Worm (Caenorhabditis elegans): ENCODE measurements around the gene pxf-1.
A peak's percentile ranks its signal among the peaks of the same experiment; 100 is the strongest.

The pxf-1 gene

ce11 chrIV:10141930-10142505 is 32.1 kb downstream of the pxf-1 start, which contains the start of the genes gst-2, gst-4 and dhs-12:
TSS of gene gst-2 (minus strand) at chrIV:10142061.
TSS of gene gst-4 (plus strand) at chrIV:10142225.
TSS of gene dhs-12 (plus strand) at chrIV:10142455.
- TF ChIP-seq elt-1 (tag; optimal IDR thresholded peaks at IDR 0.05) (no peak), egl-27 (tag; optimal IDR thresholded peaks at IDR 0.05) (no peak), ztf-11 (tag; optimal IDR thresholded peaks at IDR 0.05) (no peak), lsy-2 (tag; optimal IDR thresholded peaks at IDR 0.05) (no peak), skn-1 (tag; optimal IDR thresholded peaks at IDR 0.05) (peak; percentile 93), sem-4 (tag; optimal IDR thresholded peaks at IDR 0.05) (no peak)

ce11 chrIV:10140143-10140542 is 34.0 kb downstream of the pxf-1 start, which contains the start of gene gst-3:
TSS of gene gst-3 (minus strand) at chrIV:10140243.
- TF ChIP-seq nhr-129 (tag; optimal IDR thresholded peaks at IDR 0.05) (no peak), nhr-237 (tag; optimal IDR thresholded peaks at IDR 0.05) (no peak), lsy-2 (tag; optimal IDR thresholded peaks at IDR 0.05) (no peak), ceh-16 (tag; optimal IDR thresholded peaks at IDR 0.05) (no peak), alr-1 (tag; optimal IDR thresholded peaks at IDR 0.05) (no peak), lin-13 (GFP tag; optimal IDR thresholded peaks at IDR 0.05) (no peak), sma-3 (GFP tag; optimal IDR thresholded peaks at IDR 0.05) (no peak), nhr-10 (tag; optimal IDR thresholded peaks at IDR 0.05) (no peak), R02D3.7 (tag; optimal IDR thresholded peaks at IDR 0.05) (no peak), ZK546.5 (tag; optimal IDR thresholded peaks at IDR 0.05) (no peak), ztf-4 (tag; optimal IDR thresholded peaks at IDR 0.05) (no peak), nhr-11 (tag; optimal IDR thresholded peaks at IDR 0.05) (no peak), ama-1 (optimal IDR thresholded peaks at IDR 0.05) (no peak)

ce11 chrIV:10137804-10138203 is 36.3 kb downstream of the pxf-1 start, which contains the start of gene K08F4.12:
TSS of gene K08F4.12 (plus strand) at chrIV:10138104.
- TF ChIP-seq alr-1 (tag; optimal IDR thresholded peaks at IDR 0.05) (no peak), mbf-1 (tag; optimal IDR thresholded peaks at IDR 0.05) (no peak), unc-39 (tag; optimal IDR thresholded peaks at IDR 0.05) (no peak), sma-9 (GFP tag; optimal IDR thresholded peaks at IDR 0.05) (no peak), sma-9 (tag; optimal IDR thresholded peaks at IDR 0.05) (no peak), F13H6.1 (tag; optimal IDR thresholded peaks at IDR 0.05) (no peak), unc-55 (GFP tag; optimal IDR thresholded peaks at IDR 0.05) (no peak), zag-1 (tag; optimal IDR thresholded peaks at IDR 0.05) (no peak), ZK546.5 (tag; optimal IDR thresholded peaks at IDR 0.05) (no peak), egl-27 (tag; optimal IDR thresholded peaks at IDR 0.05) (no peak), nhr-129 (tag; optimal IDR thresholded peaks at IDR 0.05) (no peak), R02D3.7 (tag; optimal IDR thresholded peaks at IDR 0.05) (no peak), dmd-4 (tag; optimal IDR thresholded peaks at IDR 0.05) (no peak), lin-39 (tag; optimal IDR thresholded peaks at IDR 0.05) (no peak)

- no peak for TF ChIP-seq dmd-4 (tag; optimal IDR thresholded peaks at IDR 0.05)
- no peak for TF ChIP-seq sem-4 (tag; optimal IDR thresholded peaks at IDR 0.05)
- TF ChIP-seq skn-1 (tag; optimal IDR thresholded peaks at IDR 0.05), result no peak
- TF ChIP-seq peb-1 (tag; optimal IDR thresholded peaks at IDR 0.05), result no peak
- TF ChIP-seq unc-55 (GFP tag; optimal IDR thresholded peaks at IDR 0.05), result no peak
- no peak for TF ChIP-seq lsy-2 (tag; optimal IDR thresholded peaks at IDR 0.05)
- TF ChIP-seq sma-3 (GFP tag; optimal IDR thresholded peaks at IDR 0.05), result no peak
- no peak for TF ChIP-seq elt-3 (tag; optimal IDR thresholded peaks at IDR 0.05)
- TF ChIP-seq elt-1 (tag; optimal IDR thresholded peaks at IDR 0.05), result no peak
Measured at ce11 chrIV:10135817-10136216, 38.3 kb downstream of the pxf-1 start, which contains the start of gene K08F4.5. TSS of gene K08F4.5 (minus strand) at chrIV:10135917.

- TF ChIP-seq nhr-21 (tag; optimal IDR thresholded peaks at IDR 0.05) (no peak), F13H6.1 (tag; optimal IDR thresholded peaks at IDR 0.05) (no peak), sem-4 (tag; optimal IDR thresholded peaks at IDR 0.05) (no peak)
Measured at ce11 chrIV:10129957-10130356, 44.2 kb downstream of the pxf-1 start, which contains the start of gene glt-3. TSS of gene glt-3 (plus strand) at chrIV:10130257.

- peak; percentile 39 for TF ChIP-seq sma-9 (GFP tag; optimal IDR thresholded peaks at IDR 0.05)
- no peak for TF ChIP-seq sma-9 (tag; optimal IDR thresholded peaks at IDR 0.05)
- no peak for TF ChIP-seq nhr-77 (tag; optimal IDR thresholded peaks at IDR 0.05)
- TF ChIP-seq elt-3 (tag; optimal IDR thresholded peaks at IDR 0.05), result no peak
- TF ChIP-seq blmp-1 (tag; optimal IDR thresholded peaks at IDR 0.05; ENCODE audit: insufficient read depth), result no peak
- no peak for TF ChIP-seq ztf-4 (tag; optimal IDR thresholded peaks at IDR 0.05)
- TF ChIP-seq nhr-129 (tag; optimal IDR thresholded peaks at IDR 0.05), result peak; percentile 90
- TF ChIP-seq lin-11 (tag; optimal IDR thresholded peaks at IDR 0.05), result peak; percentile 84
- TF ChIP-seq egl-27 (tag; optimal IDR thresholded peaks at IDR 0.05), result no peak
- TF ChIP-seq nhr-10 (tag; optimal IDR thresholded peaks at IDR 0.05), result no peak
- peak; percentile 16 to 90 for TF ChIP-seq lsy-2 (tag; optimal IDR thresholded peaks at IDR 0.05)
- TF ChIP-seq nhr-21 (tag; optimal IDR thresholded peaks at IDR 0.05), result peak; percentile 2
- no peak for TF ChIP-seq nhr-11 (tag; optimal IDR thresholded peaks at IDR 0.05)
- TF ChIP-seq sem-4 (tag; optimal IDR thresholded peaks at IDR 0.05), result peak; percentile 22
- TF ChIP-seq mbf-1 (tag; optimal IDR thresholded peaks at IDR 0.05), result no peak
- TF ChIP-seq alr-1 (tag; optimal IDR thresholded peaks at IDR 0.05), result no peak
- no peak for TF ChIP-seq aly-2 (tag; optimal IDR thresholded peaks at IDR 0.05)
- TF ChIP-seq F13H6.1 (tag; optimal IDR thresholded peaks at IDR 0.05), result peak; percentile 52
- no peak for TF ChIP-seq elt-1 (tag; optimal IDR thresholded peaks at IDR 0.05)
- no peak for TF ChIP-seq ama-1 (optimal IDR thresholded peaks at IDR 0.05)
- TF ChIP-seq ztf-11 (tag; optimal IDR thresholded peaks at IDR 0.05), result no peak
- TF ChIP-seq lin-13 (GFP tag; optimal IDR thresholded peaks at IDR 0.05), result peak; percentile 63
- no peak for TF ChIP-seq nhr-25 (tag; optimal IDR thresholded peaks at IDR 0.05)
- no peak for TF ChIP-seq nhr-237 (tag; optimal IDR thresholded peaks at IDR 0.05)
- no peak for TF ChIP-seq ceh-16 (tag; optimal IDR thresholded peaks at IDR 0.05)
- TF ChIP-seq mdl-1 (tag; optimal IDR thresholded peaks at IDR 0.05), result no peak
- peak; percentile 90 for TF ChIP-seq gmeb-1 (tag; optimal IDR thresholded peaks at IDR 0.05)
- TF ChIP-seq lin-39 (tag; optimal IDR thresholded peaks at IDR 0.05), result no peak
- no peak for TF ChIP-seq unc-39 (tag; optimal IDR thresholded peaks at IDR 0.05)
Measured at ce11 chrIV:10128906-10129386, 45.2 kb downstream of the pxf-1 start, which contains the start of the genes gtbp-1 and K08F4.3. TSS of gene gtbp-1 (minus strand) at chrIV:10128956. TSS of gene K08F4.3 (plus strand) at chrIV:10129257.
